Worm (Caenorhabditis elegans): ENCODE measurements around the gene W03F9.4.

W03F9.4 gene

ce11 chrV:185694-186217 is 34.6 kb upstream of the W03F9.4 start, which contains the start of gene arid-1 (continued):
- TF ChIP-seq ceh-100 (GFP tag; IDR thresholded peaks at IDR 0.05) (peak; percentile 57), ceh-58 (GFP tag; IDR thresholded peaks at IDR 0.05) (no peak), T26A5.8 (tag; optimal IDR thresholded peaks at IDR 0.05) (no peak), mxl-1 (tag; optimal IDR thresholded peaks at IDR 0.05) (no peak), egl-44 (GFP tag; IDR thresholded peaks at IDR 0.05) (no peak), tbp1 (GFP tag; optimal IDR thresholded peaks at IDR 0.05) (peak; percentile 37), egl-18 (GFP tag; IDR thresholded peaks at IDR 0.05) (no peak), pbrm-1 (GFP tag; IDR thresholded peaks at IDR 0.05) (peak; percentile 29; the same call in 1 of the 2 replicates), unc-130 (GFP tag; optimal IDR thresholded peaks at IDR 0.05) (peak; percentile 11), C06A6.2 (GFP tag; conservative IDR thresholded peaks at IDR 0.05) (no peak), sdz-38 (tag; optimal IDR thresholded peaks at IDR 0.05) (no peak), D2030.7 (GFP tag; IDR thresholded peaks at IDR 0.05) (peak; percentile 84), dpff-1 (tag; optimal IDR thresholded peaks at IDR 0.05) (no peak), tlf-1 (GFP tag; optimal IDR thresholded peaks at IDR 0.05) (no peak), attf-6 (GFP tag; IDR thresholded peaks at IDR 0.05) (no peak), ekl-4 (GFP tag; IDR thresholded peaks at IDR 0.05) (no peak), fkh-3 (tag; optimal IDR thresholded peaks at IDR 0.05) (no peak), hlh-26 (GFP tag; conservative IDR thresholded peaks at IDR 0.05) (no peak), hrde-1 (tag; optimal IDR thresholded peaks at IDR 0.05; ENCODE audit: borderline replicate concordance) (no peak), lsl-1 (GFP tag; optimal IDR thresholded peaks at IDR 0.05) (peak; percentile 53), ceh-91 (GFP tag; IDR thresholded peaks at IDR 0.05) (peak; percentile 58; the same call in 1 of the 2 replicates), unc-62 (GFP tag; optimal IDR thresholded peaks at IDR 0.05) (no peak), F57A8.1 (GFP tag; optimal IDR thresholded peaks at IDR 0.05) (no peak), die-1 (tag; optimal IDR thresholded peaks at IDR 0.05) (no peak), ceh-27 (GFP tag; optimal IDR thresholded peaks at IDR 0.05) (no peak), snpc-4 (GFP tag; optimal IDR thresholded peaks at IDR 0.05) (no peak), snpc-4 (tag; optimal IDR thresholded peaks at IDR 0.05) (peak in 3 of 4 experiments; percentile 8 to 27 (median 17)), T07F8.4 (tag; optimal IDR thresholded peaks at IDR 0.05) (no peak), sea-2 (GFP tag; IDR thresholded peaks at IDR 0.05) (no peak), lin-35 (GFP tag; optimal IDR thresholded peaks at IDR 0.05) (peak in 1 of 3 experiments; percentile 39), snpc-1.3 (tag; optimal IDR thresholded peaks at IDR 0.05; ENCODE audit: insufficient read depth) (peak; percentile 23), attf-3 (GFP tag; conservative IDR thresholded peaks at IDR 0.05) (0 out of 2 replicates have a peak, but pooled peaks have one; percentile 38), ZK185.1 (tag; optimal IDR thresholded peaks at IDR 0.05; ENCODE audit: poor library complexity, severe bottlenecking) (no peak), repo-1 (tag; optimal IDR thresholded peaks at IDR 0.05) (no peak), B0261.1 (tag; optimal IDR thresholded peaks at IDR 0.05) (no peak), K11D2.4 (GFP tag; IDR thresholded peaks at IDR 0.05) (no peak), him-1 (tag; optimal IDR thresholded peaks at IDR 0.05) (peak; percentile 37), Y95B8A.8 (GFP tag; IDR thresholded peaks at IDR 0.05) (0 out of 2 replicates have a peak, but pooled peaks have one; percentile 11), mcd-1 (GFP tag; IDR thresholded peaks at IDR 0.05) (peak; percentile 60), ets-4 (GFP tag; optimal IDR thresholded peaks at IDR 0.05) (no peak), Y56A3A.18 (GFP tag; IDR thresholded peaks at IDR 0.05) (no peak), nfya-1 (tag; optimal IDR thresholded peaks at IDR 0.05; ENCODE audit: borderline replicate concordance, insufficient read depth) (no peak), cebp-1 (GFP tag; IDR thresholded peaks at IDR 0.05) (no peak), cebp-1 (tag; optimal IDR thresholded peaks at IDR 0.05) (no peak), ceh-40 (GFP tag; IDR thresholded peaks at IDR 0.05) (no peak), tbx-9 (tag; optimal IDR thresholded peaks at IDR 0.05; ENCODE audit: borderline replicate concordance) (no peak)
